Fruit fly (Drosophila melanogaster) whole organism, embryonic: ENCODE measurements around the gene CG15196.

Source experiments
- Awh ChIP-seq: fragments of 200-800 bp; sonication (Bioruptor generic); IDR thresholded peaks from 2 replicates; pipeline ENCODE4, ENCODE4 v1.3.6; 2022; ENCODE audit warnings: missing biosample characterization, missing genetic modification characterization
- BtbVII ChIP-seq: fragments of 200-800 bp; sonication (Bioruptor generic); optimal IDR thresholded peaks from 3 replicates; lab custom pipeline; 2017; ENCODE audit warnings: missing biosample characterization, mild to moderate bottlenecking, missing genetic modification characterization
- CG10959 ChIP-seq: fragments of 200-800 bp; sonication (Bioruptor generic); IDR thresholded peaks from 2 replicates; pipeline ENCODE4 v1.3.6; 2022; ENCODE audit warnings: missing biosample characterization, missing genetic modification characterization
- CG11247 ChIP-seq: fragments of 200-800 bp; sonication (Bioruptor generic); IDR thresholded peaks from 2 replicates; pipeline ENCODE4 v1.3.6; 2022; ENCODE audit warnings: missing biosample characterization, missing genetic modification characterization
- CG13775 ChIP-seq: fragments of 200-800 bp; sonication (Bioruptor generic); optimal IDR thresholded peaks from 3 replicates; lab custom pipeline; 2017; ENCODE audit warnings: missing biosample characterization, mild to moderate bottlenecking, missing genetic modification characterization
- CG14050 ChIP-seq: fragments of 200-800 bp; sonication (Bioruptor generic); IDR thresholded peaks from 3 replicates; pipeline ENCODE4 v1.3.6; 2022; ENCODE audit warnings: missing biosample characterization, missing genetic modification characterization
- CG15011 ChIP-seq: fragments of 200-800 bp; sonication (Bioruptor generic); optimal IDR thresholded peaks from 3 replicates; lab custom pipeline; 2018; ENCODE audit warnings: missing biosample characterization, mild to moderate bottlenecking, missing genetic modification characterization
- CG15696 ChIP-seq: fragments of 200-800 bp; sonication (Bioruptor generic); optimal IDR thresholded peaks from 2 replicates; lab custom pipeline; 2019; ENCODE audit warnings: missing biosample characterization, mild to moderate bottlenecking, missing genetic modification characterization, moderate library complexity
- CG16815 ChIP-seq: fragments of 200-800 bp; sonication (Bioruptor generic); optimal IDR thresholded peaks from 3 replicates; lab custom pipeline; 2017; ENCODE audit warnings: missing biosample characterization, mild to moderate bottlenecking, missing genetic modification characterization
- CG17829 ChIP-seq: fragments of 200-800 bp; optimal IDR thresholded peaks from 2 replicates; lab custom pipeline; 2019; ENCODE audit warnings: missing biosample characterization, mild to moderate bottlenecking, missing genetic modification characterization, moderate library complexity
- CG18764 ChIP-seq: fragments of 200-800 bp; sonication (Bioruptor generic); optimal IDR thresholded peaks from 3 replicates; lab custom pipeline; 2016; ENCODE audit warnings: missing biosample characterization, missing genetic modification characterization
- CG2202 ChIP-seq: fragments of 200-800 bp; sonication (Bioruptor generic); optimal IDR thresholded peaks from 2 replicates; lab custom pipeline; 2018; ENCODE audit warnings: missing biosample characterization, mild to moderate bottlenecking, missing genetic modification characterization
- CG2678 ChIP-seq: fragments of 200-800 bp; sonication (Bioruptor generic); optimal IDR thresholded peaks from 3 replicates; lab custom pipeline; 2019; ENCODE audit warnings: missing biosample characterization, mild to moderate bottlenecking, missing genetic modification characterization, moderate library complexity
- CG32772 ChIP-seq: fragments of 200-800 bp; sonication (Bioruptor generic); IDR thresholded peaks from 2 replicates; pipeline ENCODE4 v1.3.6; 2022; ENCODE audit warnings: missing biosample characterization, missing genetic modification characterization
- CG33213 ChIP-seq: fragments of 200-800 bp; sonication (Bioruptor generic); optimal IDR thresholded peaks from 3 replicates; lab custom pipeline; 2016; ENCODE audit warnings: missing biosample characterization, missing genetic modification characterization
- CG4282 ChIP-seq: fragments of 200-800 bp; sonication (Bioruptor generic); optimal IDR thresholded peaks from 2 replicates; lab custom pipeline; 2016; ENCODE audit warnings: missing biosample characterization, missing genetic modification characterization
- CG4404 ChIP-seq: fragments of 200-800 bp; sonication (Bioruptor generic); IDR thresholded peaks from 2 replicates; pipeline ENCODE4 v1.3.6; 2022; ENCODE audit warnings: missing biosample characterization, missing genetic modification characterization
- CG4820 ChIP-seq: fragments of 200-800 bp; sonication (Bioruptor generic); optimal IDR thresholded peaks from 3 replicates; lab custom pipeline; 2016; ENCODE audit warnings: missing biosample characterization, missing genetic modification characterization
- CG6272 ChIP-seq: fragments of 200-800 bp; sonication (Bioruptor generic); IDR thresholded peaks from 2 replicates; pipeline ENCODE4 v1.3.6; 2022; ENCODE audit warnings: missing biosample characterization, missing genetic modification characterization
- CG7357 ChIP-seq: fragments of 200-800 bp; sonication (Bioruptor generic); IDR thresholded peaks from 3 replicates; pipeline ENCODE4 v1.3.6; 2022; ENCODE audit warnings: missing biosample characterization, missing genetic modification characterization
- CG8478 ChIP-seq: fragments of >200 bp; optimal IDR thresholded peaks from 2 replicates; lab custom pipeline; 2018
- CG9727 ChIP-seq: fragments of 200-800 bp; sonication (Bioruptor generic); optimal IDR thresholded peaks from 3 replicates; lab custom pipeline; 2017; ENCODE audit warnings: missing biosample characterization, mild to moderate bottlenecking, missing genetic modification characterization
- D ChIP-seq, 2 experiments: fragments of 200-800 bp in 1 of 2; fragments of >200 bp in 1 of 2; sonication (Bioruptor generic) in 1 of 2; optimal IDR thresholded peaks; 2 replicates in 1 of 2; 3 replicates in 1 of 2; lab custom pipeline; 2017; ENCODE audit warnings: mild to moderate bottlenecking in 1 of 2, missing biosample characterization in 1 of 2, missing genetic modification characterization in 1 of 2, missing genetic modification reagents in 1 of 2
- Dref ChIP-seq: fragments of 200-800 bp; sonication (Bioruptor generic); IDR thresholded peaks from 2 replicates; pipeline ENCODE4 v1.3.6; 2022; ENCODE audit warnings: missing biosample characterization, missing genetic modification characterization
- E2f2 ChIP-seq: fragments of 200-800 bp; sonication (Bioruptor generic); IDR thresholded peaks from 2 replicates; pipeline ENCODE4 v1.3.6; 2022; ENCODE audit warnings: missing biosample characterization, missing genetic modification characterization
- Lhr ChIP-seq: fragments of 200-800 bp; sonication (Bioruptor generic); optimal IDR thresholded peaks from 3 replicates; lab custom pipeline; 2017; ENCODE audit warnings: mild to moderate bottlenecking, missing biosample characterization, missing genetic modification reagents, missing genetic modification characterization
- Myb ChIP-seq: fragments of 200-800 bp; sonication (Bioruptor generic); optimal IDR thresholded peaks from 2 replicates; lab custom pipeline; 2016; ENCODE audit warnings: missing biosample characterization, missing genetic modification characterization
- NC2β ChIP-seq: fragments of 200-800 bp; sonication (Bioruptor generic); optimal IDR thresholded peaks from 2 replicates; lab custom pipeline; 2016; ENCODE audit warnings: missing biosample characterization, missing genetic modification characterization
- Nf-YA ChIP-seq: fragments of 200-800 bp; sonication (Bioruptor generic); IDR thresholded peaks from 2 replicates; pipeline ENCODE4 v1.3.6; 2022; ENCODE audit warnings: missing biosample characterization, missing genetic modification characterization
- Oaz ChIP-seq: fragments of 200-800 bp; sonication (Bioruptor generic); IDR thresholded peaks from 2 replicates; pipeline ENCODE4 v1.3.6; 2022; ENCODE audit warnings: missing biosample characterization, missing genetic modification characterization
- PHDP ChIP-seq: fragments of 200-800 bp; sonication (Bioruptor generic); optimal IDR thresholded peaks from 3 replicates; lab custom pipeline; 2018; ENCODE audit warnings: missing biosample characterization, mild to moderate bottlenecking, missing genetic modification characterization, moderate library complexity
- Poxn ChIP-seq: fragments of 200-800 bp; sonication (Bioruptor generic); IDR thresholded peaks from 2 replicates; pipeline ENCODE4 v1.3.6; 2022; ENCODE audit warnings: missing biosample characterization, missing genetic modification characterization
- Rx ChIP-seq: fragments of 200-800 bp; sonication (Bioruptor generic); IDR thresholded peaks from 2 replicates; pipeline ENCODE4 v1.3.6; 2022; ENCODE audit warnings: missing biosample characterization, missing genetic modification characterization
- Vsx1 ChIP-seq: fragments of 200-800 bp; sonication (Bioruptor generic); optimal IDR thresholded peaks from 2 replicates; lab custom pipeline; 2017; ENCODE audit warnings: missing biosample characterization, mild to moderate bottlenecking, missing genetic modification characterization, missing genetic modification reagents
- YL-1 ChIP-seq: fragments of 200-800 bp; sonication (Bioruptor generic); optimal IDR thresholded peaks from 3 replicates; lab custom pipeline; 2017; ENCODE audit warnings: missing biosample characterization, mild to moderate bottlenecking, missing genetic modification characterization
- dati ChIP-seq: fragments of 200-800 bp; sonication (Bioruptor generic); IDR thresholded peaks from 2 replicates; pipeline ENCODE4 v1.3.6; 2022; ENCODE audit warnings: missing biosample characterization, missing genetic modification characterization
- hbn ChIP-seq: fragments of 200-800 bp; sonication (Bioruptor generic); IDR thresholded peaks from 2 replicates; pipeline ENCODE4 v1.3.6; 2022; ENCODE audit warnings: missing biosample characterization, missing genetic modification characterization; ENCODE audit not compliant: partially characterized antibody
- ken ChIP-seq: fragments of 200-800 bp; sonication (Bioruptor generic); IDR thresholded peaks from 3 replicates; pipeline ENCODE4 v1.3.6; 2022; ENCODE audit warnings: missing biosample characterization, missing genetic modification characterization
- lmd ChIP-seq: fragments of 200-800 bp; sonication (Bioruptor generic); IDR thresholded peaks from 2 replicates; pipeline ENCODE4 v1.3.6; 2022; ENCODE audit warnings: missing biosample characterization, missing genetic modification characterization
- pho ChIP-seq: fragments of 200-800 bp; sonication (Bioruptor generic); optimal IDR thresholded peaks from 2 replicates; lab custom pipeline; 2016; ENCODE audit warnings: missing biosample characterization, missing genetic modification characterization
- pnt ChIP-seq: fragments of 200-800 bp; sonication (Bioruptor generic); optimal IDR thresholded peaks from 3 replicates; lab custom pipeline; 2016; ENCODE audit warnings: missing biosample characterization, missing genetic modification characterization
- ranshi ChIP-seq: fragments of 200-800 bp; sonication (Bioruptor generic); IDR thresholded peaks from 2 replicates; pipeline ENCODE4 v1.3.6; 2022; ENCODE audit warnings: missing biosample characterization, missing genetic modification characterization
- salm ChIP-seq: fragments of 200-800 bp; sonication (Bioruptor generic); optimal IDR thresholded peaks from 2 replicates; lab custom pipeline; 2018; ENCODE audit warnings: missing biosample characterization, mild to moderate bottlenecking, missing genetic modification characterization
- sc ChIP-seq, 3 experiments: fragments of >200 bp in 2 of 3; fragments of 200-800 bp in 1 of 3; sonication (Bioruptor generic) in 1 of 3; optimal IDR thresholded peaks; 2 replicates in 2 of 3; 3 replicates in 1 of 3; lab custom pipeline; 2017; ENCODE audit warnings: mild to moderate bottlenecking in 1 of 3, missing biosample characterization in 1 of 3, missing genetic modification characterization in 1 of 3, missing genetic modification reagents in 1 of 3
- scrt ChIP-seq: fragments of 200-800 bp; sonication (Bioruptor generic); optimal IDR thresholded peaks from 2 replicates; lab custom pipeline; 2018; ENCODE audit warnings: missing biosample characterization, mild to moderate bottlenecking, missing genetic modification characterization, moderate library complexity
- so ChIP-seq: fragments of 200-800 bp; sonication (Bioruptor generic); IDR thresholded peaks from 3 replicates; pipeline ENCODE4 v1.3.6; 2022; ENCODE audit warnings: missing biosample characterization, missing genetic modification characterization
- sob ChIP-seq: fragments of 200-800 bp; sonication (Bioruptor generic); IDR thresholded peaks from 2 replicates; pipeline ENCODE4 v1.3.6; 2022; ENCODE audit warnings: missing biosample characterization, missing genetic modification characterization
- stwl ChIP-seq: fragments of 200-800 bp; sonication (Bioruptor generic); optimal IDR thresholded peaks from 3 replicates; lab custom pipeline; 2018; ENCODE audit warnings: missing biosample characterization, mild to moderate bottlenecking, missing genetic modification characterization, moderate library complexity
- trem ChIP-seq: fragments of 200-800 bp; optimal IDR thresholded peaks from 3 replicates; lab custom pipeline; 2019; ENCODE audit warnings: missing biosample characterization, mild to moderate bottlenecking, missing genetic modification characterization, moderate library complexity
- z ChIP-seq: fragments of 200-800 bp; sonication (Bioruptor generic); IDR thresholded peaks from 3 replicates; pipeline ENCODE4 v1.3.6; 2022; ENCODE audit warnings: missing biosample characterization, missing genetic modification characterization
- zen2 ChIP-seq: fragments of 200-800 bp; sonication (Bioruptor generic); IDR thresholded peaks from 3 replicates; pipeline ENCODE4 v1.3.6; 2022; ENCODE audit warnings: missing biosample characterization, missing genetic modification characterization; ENCODE audit not compliant: partially characterized antibody

The CG15196 gene

DNA sequence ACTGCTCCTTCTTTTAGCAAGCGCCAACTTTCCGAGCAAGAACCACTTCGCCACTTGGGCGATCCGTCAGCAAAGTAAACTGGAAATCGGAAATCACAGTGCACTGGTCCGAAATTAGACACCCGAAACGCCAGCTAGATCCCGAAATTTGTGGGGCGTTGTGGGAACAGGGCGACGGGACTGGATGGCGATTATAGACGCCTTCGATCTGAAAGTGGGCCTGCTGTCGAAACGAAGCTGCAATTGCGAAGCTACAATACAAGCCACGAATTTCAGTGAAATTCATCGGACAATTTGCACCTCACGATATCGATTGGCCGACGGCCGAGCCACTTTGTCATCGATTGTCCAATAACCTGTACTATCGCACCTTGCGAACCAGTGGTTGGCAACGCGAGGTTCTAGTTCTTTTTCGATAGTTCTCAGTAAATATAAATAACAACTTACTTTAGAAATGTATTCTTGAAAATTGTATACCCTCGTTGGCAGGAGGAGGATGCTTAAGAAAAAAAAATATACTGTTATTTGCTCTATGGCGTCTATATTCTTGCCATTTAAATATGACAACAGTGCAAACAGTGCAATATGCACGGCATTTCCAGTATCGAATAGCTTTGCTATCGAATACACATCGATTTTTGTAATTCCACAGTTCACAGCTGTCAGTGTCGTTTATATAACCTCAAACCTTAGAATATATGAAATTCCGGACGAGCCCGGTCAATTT is 41.8 kb upstream of the CG15196 start, which contains the start of the genes hop and Tim8 (continued):
- TF ChIP-seq CG6272 (GFP tag; lab: Robert Waterston, UW) (no peak), D (optimal IDR thresholded peaks at IDR 0.05; lab: Kevin White, UChicago) (no peak), D (GFP tag; optimal IDR thresholded peaks at IDR 0.05; lab: Kevin White, UChicago) (no peak), CG4820 (no peak), CG33213 (GFP tag; lab: Kevin White, UChicago) (no peak), CG13775 (GFP tag; lab: Kevin White, UChicago) (peak; percentile 4), CG17829 (tag; lab: Kevin White, UChicago) (no peak), salm (no peak), Myb (no peak), Poxn (GFP tag; lab: Robert Waterston, UW) (no peak), NC2β (GFP tag; lab: Kevin White, UChicago) (no peak), pnt (no peak), pho (GFP tag; lab: Kevin White, UChicago) (peak; percentile 2), CG18764 (GFP tag; lab: Kevin White, UChicago) (no peak), CG2202 (tag; lab: Kevin White, UChicago) (no peak), CG16815 (no peak), CG9727 (GFP tag; lab: Kevin White, UChicago) (peak; percentile 3), Rx (GFP tag; lab: Robert Waterston, UW) (no peak), CG11247 (GFP tag; lab: Robert Waterston, UW) (no peak), CG8478 (lab: Kevin White, UChicago) (no peak), CG10959 (GFP tag; lab: Robert Waterston, UW) (no peak), ken (GFP tag; lab: Robert Waterston, UW) (no peak), zen2 (GFP tag; lab: Robert Waterston, UW) (peak; percentile 77), CG14050 (GFP tag; lab: Robert Waterston, UW) (no peak), CG15696 (tag; lab: Kevin White, UChicago) (no peak), Awh (GFP tag; lab: Robert Waterston, UW) (no peak), CG2678 (tag; lab: Kevin White, UChicago) (no peak), trem (tag; lab: Kevin White, UChicago) (peak; percentile 32), Vsx1 (no peak), CG15011 (GFP tag; lab: Kevin White, UChicago) (no peak), ranshi (GFP tag; lab: Robert Waterston, UW) (no peak), CG4282 (GFP tag; lab: Kevin White, UChicago) (no peak), sob (no peak), scrt (GFP tag; lab: Kevin White, UChicago) (no peak), Dref (peak; percentile 94), BtbVII (GFP tag; lab: Kevin White, UChicago) (no peak), CG32772 (GFP tag; lab: Robert Waterston, UW) (no peak), Nf-YA (GFP tag; lab: Robert Waterston, UW) (no peak)

DNA sequence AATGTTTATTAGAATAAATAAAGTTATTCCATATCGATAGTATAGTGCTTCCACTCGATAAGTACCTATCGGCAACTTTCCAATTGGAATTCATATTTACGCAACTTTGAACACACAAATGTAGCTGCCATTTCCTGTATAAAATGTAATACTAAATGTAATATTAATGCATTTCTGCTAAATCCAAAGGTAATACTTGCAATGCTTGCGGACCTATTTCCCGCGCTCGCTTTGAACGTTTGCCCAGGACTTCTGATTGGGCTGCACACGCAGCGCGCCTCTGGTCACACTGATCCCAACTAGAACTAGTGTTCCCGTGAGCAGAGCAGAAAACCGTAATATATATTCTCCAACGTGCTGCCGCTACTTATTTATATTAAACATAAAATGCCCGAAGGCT is 40.4 kb upstream of the CG15196 start, which contains the start of gene dlg1:
dlg1 (plus strand) TSS at position 292 of the 400 bp plus-strand sequence.
- TF ChIP-seq CG7357 (GFP tag; lab: Robert Waterston, UW), result no peak
- no peak for TF ChIP-seq CG4404
- TF ChIP-seq stwl (tag; lab: Kevin White, UChicago), result peak; percentile 63
- TF ChIP-seq E2f2 (GFP tag; lab: Robert Waterston, UW), result peak; percentile 83
- TF ChIP-seq CG32772 (GFP tag; lab: Robert Waterston, UW), result no peak
- no peak for TF ChIP-seq Oaz (GFP tag; lab: Robert Waterston, UW)
- TF ChIP-seq lmd, result no peak
- no peak for TF ChIP-seq z (GFP tag; lab: Robert Waterston, UW)
- no peak for TF ChIP-seq dati
- TF ChIP-seq Lhr (GFP tag; lab: Kevin White, UChicago), result no peak
- peak; percentile 58 for TF ChIP-seq hbn (GFP tag; lab: Robert Waterston, UW)
- peak; percentile 56 for TF ChIP-seq Dref
- no peak for TF ChIP-seq YL-1 (GFP tag; lab: Kevin White, UChicago)
- no peak for TF ChIP-seq sc (optimal IDR thresholded peaks at IDR 0.05; lab: Kevin White, UChicago)
- TF ChIP-seq sc (GFP tag; optimal IDR thresholded peaks at IDR 0.05; lab: Kevin White, UChicago), result no peak
- TF ChIP-seq so (GFP tag; lab: Robert Waterston, UW), result no peak
- TF ChIP-seq CG4282 (GFP tag; lab: Kevin White, UChicago), result no peak
- no peak for TF ChIP-seq PHDP
